Worm (Caenorhabditis elegans) whole organism, midembryonic: ENCODE results near the gene ZC395.5.

Experiments used
- T22C8.4 ChIP-seq: fragments of 200-800 bp; sonication (Bioruptor generic); IDR thresholded peaks from 2 replicates; pipeline ENCODE4 v1.3.6; 2022; ENCODE audit warnings: missing genetic modification characterization, missing compliant biosample characterization
- cog-1 ChIP-seq: sonication (generic microtip); optimal IDR thresholded peaks from 2 replicates; lab custom pipeline; 2016; ENCODE audit warnings: missing genetic modification characterization, missing compliant biosample characterization
- flt-1 ChIP-seq: fragments of 200-800 bp; sonication (Bioruptor generic); IDR thresholded peaks from 2 replicates; pipeline ENCODE4 v1.3.6; 2022; ENCODE audit warnings: missing genetic modification characterization, missing compliant biosample characterization
- klf-2 ChIP-seq: fragments of 200-800 bp; sonication (Bioruptor generic); conservative IDR thresholded peaks from 2 replicates; pipeline ENCODE4 v1.3.6; 2022; ENCODE audit warnings: missing genetic modification reagents, missing genetic modification characterization, missing compliant biosample characterization
- med-1 ChIP-seq: sonication (generic microtip); optimal IDR thresholded peaks from 2 replicates; lab custom pipeline; 2017; ENCODE audit warnings: missing genetic modification characterization, mild to moderate bottlenecking, missing compliant biosample characterization, antibody characterized with exemption, missing genetic modification reagents; ENCODE audit not compliant: insufficient read depth
- ref-1 ChIP-seq: fragments of 200-800 bp; sonication (Bioruptor generic); conservative IDR thresholded peaks from 2 replicates; pipeline ENCODE4 v1.3.6; 2022; ENCODE audit warnings: missing genetic modification reagents, missing genetic modification characterization, missing compliant biosample characterization
- tab-1 ChIP-seq: fragments of 200-800 bp; sonication (Bioruptor generic); IDR thresholded peaks from 2 replicates; pipeline ENCODE4 v1.3.6; 2022; ENCODE audit warnings: missing genetic modification characterization, missing compliant biosample characterization
- ztf-23 ChIP-seq: fragments of 200-800 bp; sonication (Bioruptor generic); IDR thresholded peaks from 2 replicates; pipeline ENCODE4 v1.3.6; 2022; ENCODE audit warnings: missing genetic modification reagents, missing genetic modification characterization, missing compliant biosample characterization
- ztf-29 ChIP-seq: fragments of 200-800 bp; sonication (Bioruptor generic); IDR thresholded peaks from 2 replicates; pipeline ENCODE4 v1.3.6; 2022; ENCODE audit warnings: missing genetic modification reagents, missing genetic modification characterization, missing compliant biosample characterization

ZC395.5 gene

ce11 chrIII:5280228-5280627 is 12.6 kb downstream of the ZC395.5 start:
- no peak for TF ChIP-seq T22C8.4 (GFP tag; lab: Robert Waterston, UW)
- no peak for TF ChIP-seq ref-1
- TF ChIP-seq ztf-29 = no peak
- TF ChIP-seq med-1 = no peak
- no peak for TF ChIP-seq flt-1
- no peak for TF ChIP-seq ztf-23 (GFP tag; lab: Robert Waterston, UW)
- no peak for TF ChIP-seq klf-2 (GFP tag; lab: Robert Waterston, UW)
- TF ChIP-seq cog-1 (tag; lab: Kevin White, UChicago) = no peak
- no peak for TF ChIP-seq tab-1 (GFP tag; lab: Robert Waterston, UW)

- no peak for TF ChIP-seq klf-2 (GFP tag; lab: Robert Waterston, UW)
- TF ChIP-seq tab-1 (GFP tag; lab: Robert Waterston, UW) = 0 out of 2 replicates have a peak, but pooled peaks have one; percentile 54
- no peak for TF ChIP-seq med-1
- TF ChIP-seq cog-1 (tag; lab: Kevin White, UChicago) = no peak
Measured at ce11 chrIII:5285484-5285883, 17.8 kb downstream of the ZC395.5 start.

ce11 chrIII:5286205-5286604 is 18.6 kb downstream of the ZC395.5 start, which contains the start of gene ZC395.11:
Gene ZC395.11, minus strand, starts transcription at chrIII:5286305.
- TF ChIP-seq tab-1 (GFP tag; lab: Robert Waterston, UW) = no peak
- no peak for TF ChIP-seq cog-1 (tag; lab: Kevin White, UChicago)
- TF ChIP-seq ztf-23 (GFP tag; lab: Robert Waterston, UW) = no peak
- no peak for TF ChIP-seq klf-2 (GFP tag; lab: Robert Waterston, UW)
- TF ChIP-seq ztf-29 = no peak

ce11 chrIII:5287877-5288276 is 20.2 kb downstream of the ZC395.5 start, which contains the start of gene T15B12.1:
Gene T15B12.1, plus strand, starts transcription at chrIII:5288177.
- TF ChIP-seq klf-2 (GFP tag; lab: Robert Waterston, UW) (no peak), tab-1 (GFP tag; lab: Robert Waterston, UW) (no peak), flt-1 (no peak), cog-1 (tag; lab: Kevin White, UChicago) (no peak), ztf-29 (no peak), ref-1 (no peak), ztf-23 (GFP tag; lab: Robert Waterston, UW) (no peak), T22C8.4 (GFP tag; lab: Robert Waterston, UW) (no peak), med-1 (no peak)

- no peak for TF ChIP-seq T22C8.4 (GFP tag; lab: Robert Waterston, UW)
- no peak for TF ChIP-seq ref-1
- no peak for TF ChIP-seq tab-1 (GFP tag; lab: Robert Waterston, UW)
- no peak for TF ChIP-seq ztf-23 (GFP tag; lab: Robert Waterston, UW)
- TF ChIP-seq flt-1 = no peak
- no peak for TF ChIP-seq klf-2 (GFP tag; lab: Robert Waterston, UW)
- no peak for TF ChIP-seq med-1
- TF ChIP-seq ztf-29 = no peak
- TF ChIP-seq cog-1 (tag; lab: Kevin White, UChicago) = no peak
Measured at ce11 chrIII:5290230-5290629, 22.6 kb downstream of the ZC395.5 start.

- TF ChIP-seq ztf-23 (GFP tag; lab: Robert Waterston, UW) (no peak), med-1 (no peak), klf-2 (GFP tag; lab: Robert Waterston, UW) (no peak)
Measured at ce11 chrIII:5291281-5291680, 23.6 kb downstream of the ZC395.5 start.

- TF ChIP-seq ztf-29 = no peak
- no peak for TF ChIP-seq med-1
- TF ChIP-seq cog-1 (tag; lab: Kevin White, UChicago) = no peak
- no peak for TF ChIP-seq T22C8.4 (GFP tag; lab: Robert Waterston, UW)
- TF ChIP-seq ref-1 = no peak
- TF ChIP-seq ztf-23 (GFP tag; lab: Robert Waterston, UW) = no peak
- TF ChIP-seq tab-1 (GFP tag; lab: Robert Waterston, UW) = no peak
- TF ChIP-seq flt-1 = no peak
- TF ChIP-seq klf-2 (GFP tag; lab: Robert Waterston, UW) = no peak
Measured at ce11 chrIII:5294281-5294680, 26.6 kb downstream of the ZC395.5 start.

ce11 chrIII:5294867-5295266 is 27.2 kb downstream of the ZC395.5 start:
- TF ChIP-seq med-1 (peak; percentile 71), cog-1 (tag; lab: Kevin White, UChicago) (peak; percentile 78), tab-1 (GFP tag; lab: Robert Waterston, UW) (peak; percentile 95), ztf-29 (peak; percentile 95), flt-1 (peak; percentile 96), ref-1 (peak; percentile 88), T22C8.4 (GFP tag; lab: Robert Waterston, UW) (peak; percentile 94), klf-2 (GFP tag; lab: Robert Waterston, UW) (peak; percentile 92), ztf-23 (GFP tag; lab: Robert Waterston, UW) (peak; percentile 95)

- TF ChIP-seq klf-2 (GFP tag; lab: Robert Waterston, UW) (no peak), T22C8.4 (GFP tag; lab: Robert Waterston, UW) (no peak), med-1 (no peak), ztf-23 (GFP tag; lab: Robert Waterston, UW) (no peak), tab-1 (GFP tag; lab: Robert Waterston, UW) (no peak), flt-1 (no peak), ref-1 (no peak), cog-1 (tag; lab: Kevin White, UChicago) (no peak), ztf-29 (no peak)
Measured at ce11 chrIII:5301786-5302268, 34.2 kb downstream of the ZC395.5 start, which contains the start of the genes T15B12.2 and F52C9.5. Gene T15B12.2, minus strand, starts transcription at chrIII:5301886. Gene F52C9.5, plus strand, starts transcription at chrIII:5302218.

- TF ChIP-seq flt-1 (no peak), ztf-29 (no peak), ref-1 (no peak), med-1 (no peak), klf-2 (GFP tag; lab: Robert Waterston, UW) (no peak), T22C8.4 (GFP tag; lab: Robert Waterston, UW) (no peak), ztf-23 (GFP tag; lab: Robert Waterston, UW) (no peak), tab-1 (GFP tag; lab: Robert Waterston, UW) (no peak)
Measured at ce11 chrIII:5304044-5304443, 36.4 kb downstream of the ZC395.5 start.
